Worm (Caenorhabditis elegans) whole organism, L3 larva: ENCODE measurements around the gene C11E4.8.

Experiments
- ceh-82 ChIP-seq: fragments of 150-350 bp; optimal IDR thresholded peaks from 2 replicates; lab custom pipeline; 2014; ENCODE audit warnings: missing biosample characterization, missing genetic modification characterization
- elt-1 ChIP-seq: fragments of 150-350 bp; optimal IDR thresholded peaks from 2 replicates; lab custom pipeline; 2014; ENCODE audit warnings: missing biosample characterization, missing genetic modification characterization
- nhr-11 ChIP-seq: fragments of 150-350 bp; optimal IDR thresholded peaks from 2 replicates; lab custom pipeline; 2014; ENCODE audit warnings: missing biosample characterization, missing genetic modification characterization
- nhr-76 ChIP-seq: fragments of 150-350 bp; sonication (generic microtip); optimal IDR thresholded peaks from 5 replicates; lab custom pipeline; 2014; ENCODE audit warnings: missing biosample characterization, missing genetic modification characterization
- ztf-11 ChIP-seq: fragments of 150-350 bp; optimal IDR thresholded peaks from 2 replicates; lab custom pipeline; 2014; ENCODE audit warnings: missing biosample characterization, missing genetic modification characterization

- no peak for TF ChIP-seq elt-1
- no peak for TF ChIP-seq nhr-76 (tag; lab: Kevin White, UChicago)
- TF ChIP-seq ztf-11 (tag; lab: Kevin White, UChicago), result no peak
- no peak for TF ChIP-seq nhr-11 (tag; lab: Kevin White, UChicago)
- TF ChIP-seq ceh-82, result no peak
These were observed 34.6 kb upstream of the C11E4.8 start for ce11 chrX:9585584-9586166.
